Fruit fly (Drosophila melanogaster): Measurements from ENCODE around the gene CG6310.
A peak's percentile ranks its signal among the peaks of the same experiment; 100 is the strongest.

Gene CG6310

DNA sequence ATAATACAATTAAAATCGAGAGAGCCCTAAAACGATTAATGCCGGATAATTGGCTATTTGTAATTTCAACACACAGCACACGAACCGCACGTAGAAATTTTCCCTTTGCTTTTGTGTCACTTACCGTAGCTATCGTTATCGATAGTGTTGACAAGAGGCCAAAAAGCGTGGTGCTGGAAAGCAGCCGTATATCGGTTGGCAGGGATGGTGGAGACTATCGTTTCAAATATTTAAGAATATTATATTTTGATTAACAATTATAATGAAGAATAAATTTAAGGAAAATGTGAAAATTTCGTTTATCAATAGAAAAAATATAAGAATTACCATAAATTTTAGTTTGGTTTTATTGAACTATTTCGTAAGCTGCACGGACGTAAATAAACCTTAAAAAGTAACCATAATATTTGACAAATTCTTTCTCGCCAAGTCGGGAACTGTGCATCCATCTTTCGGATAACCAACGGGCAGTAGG lies 23.4 kb upstream of the CG6310 start, which contains the start of gene JIL-1 (continued):
- TF ChIP-seq gro (GFP tag; optimal IDR thresholded peaks at IDR 0.05) (peak; percentile 48), wek (GFP tag; optimal IDR thresholded peaks at IDR 0.05) (no peak), nau (GFP tag; optimal IDR thresholded peaks at IDR 0.05) (no peak), zf30C (GFP tag; optimal IDR thresholded peaks at IDR 0.05) (no peak), CG9876 (GFP tag; optimal IDR thresholded peaks at IDR 0.05) (no peak), CG12155 (GFP tag; optimal IDR thresholded peaks at IDR 0.05) (peak; percentile 68), CG9215 (GFP tag; IDR thresholded peaks at IDR 0.05) (peak; percentile 68), Usf (GFP tag; optimal IDR thresholded peaks at IDR 0.05) (no peak), NFAT (GFP tag; IDR thresholded peaks at IDR 0.05) (peak; percentile 92), lov (optimal IDR thresholded peaks at IDR 0.05) (no peak), lov (GFP tag; IDR thresholded peaks at IDR 0.05) (peak; percentile 61; the same call in 1 of the 3 replicates), Ptx1 (GFP tag; IDR thresholded peaks at IDR 0.05) (peak; percentile 80), Dad (GFP tag; optimal IDR thresholded peaks at IDR 0.05) (peak; percentile 69), fru (optimal IDR thresholded peaks at IDR 0.05) (no peak), jumu (GFP tag; optimal IDR thresholded peaks at IDR 0.05) (peak; percentile 35), oc (tag; optimal IDR thresholded peaks at IDR 0.05) (peak; percentile 17), CG1602 (GFP tag; optimal IDR thresholded peaks at IDR 0.05) (peak; percentile 46), psq (GFP tag; optimal IDR thresholded peaks at IDR 0.05) (peak; percentile 88), CrebB (tag; optimal IDR thresholded peaks at IDR 0.05) (no peak), rib (GFP tag; IDR thresholded peaks at IDR 0.05) (peak; percentile 50), TFAM (GFP tag; optimal IDR thresholded peaks at IDR 0.05) (no peak), nerfin-1 (tag; optimal IDR thresholded peaks at IDR 0.05) (peak; percentile 30), CG4424 (GFP tag; optimal IDR thresholded peaks at IDR 0.05) (peak; percentile 44), Atf6 (GFP tag; IDR thresholded peaks at IDR 0.05) (peak; percentile 67), CG6254 (GFP tag; optimal IDR thresholded peaks at IDR 0.05) (no peak), pzg (GFP tag; optimal IDR thresholded peaks at IDR 0.05) (peak; percentile 79), Spps (tag; optimal IDR thresholded peaks at IDR 0.05) (no peak), CG9817 (tag; optimal IDR thresholded peaks at IDR 0.05) (peak; percentile 60), CG4328 (GFP tag; optimal IDR thresholded peaks at IDR 0.05) (no peak), sima (GFP tag; optimal IDR thresholded peaks at IDR 0.05) (no peak), CG8281 (tag; optimal IDR thresholded peaks at IDR 0.05) (no peak), wor (GFP tag; IDR thresholded peaks at IDR 0.05) (0 out of 2 replicates have a peak, but pooled peaks have one; percentile 11), pb (GFP tag; optimal IDR thresholded peaks at IDR 0.05) (no peak), CG7839 (tag; optimal IDR thresholded peaks at IDR 0.05) (peak; percentile 79), CG12104 (GFP tag; optimal IDR thresholded peaks at IDR 0.05) (no peak), trem (tag; optimal IDR thresholded peaks at IDR 0.05) (peak; percentile 8), CG6765 (GFP tag; optimal IDR thresholded peaks at IDR 0.05) (peak; percentile 46), twi (tag; optimal IDR thresholded peaks at IDR 0.05) (no peak), CG17802 (tag; optimal IDR thresholded peaks at IDR 0.05) (peak; percentile 36), al (GFP tag; IDR thresholded peaks at IDR 0.05) (peak; percentile 72), scrt (GFP tag; optimal IDR thresholded peaks at IDR 0.05) (no peak), CG17186 (GFP tag; optimal IDR thresholded peaks at IDR 0.05) (no peak), CG6791 (GFP tag; IDR thresholded peaks at IDR 0.05; ENCODE audit: partially characterized antibody) (peak; percentile 91), pan (optimal IDR thresholded peaks at IDR 0.05) (no peak), pan (GFP tag; optimal IDR thresholded peaks at IDR 0.05 in 1 of 2, IDR thresholded peaks at IDR 0.05 in 1 of 2) (peak in 1 of 2 experiments; percentile 68), Dip3 (GFP tag; optimal IDR thresholded peaks at IDR 0.05) (peak; percentile 48), CG4360 (GFP tag; IDR thresholded peaks at IDR 0.05) (peak; percentile 44), lbe (GFP tag; optimal IDR thresholded peaks at IDR 0.05) (peak; percentile 51), Lhr (GFP tag; optimal IDR thresholded peaks at IDR 0.05) (no peak), tll (GFP tag; optimal IDR thresholded peaks at IDR 0.05) (no peak), CG42726 (GFP tag; IDR thresholded peaks at IDR 0.05; ENCODE audit: partially characterized antibody) (peak; percentile 87)
